Fruit fly (Drosophila melanogaster) whole organism: ENCODE data around the gene CG2321.

Experiments used
- Dll ChIP-seq: fragments of >200 bp; optimal IDR thresholded peaks from 2 replicates; lab custom pipeline; 2017
- usp ChIP-seq: fragments of >200 bp; optimal IDR thresholded peaks from 2 replicates; lab custom pipeline; 2017; ENCODE audit warnings: missing biosample characterization, missing genetic modification characterization, mixed read lengths

DNA sequence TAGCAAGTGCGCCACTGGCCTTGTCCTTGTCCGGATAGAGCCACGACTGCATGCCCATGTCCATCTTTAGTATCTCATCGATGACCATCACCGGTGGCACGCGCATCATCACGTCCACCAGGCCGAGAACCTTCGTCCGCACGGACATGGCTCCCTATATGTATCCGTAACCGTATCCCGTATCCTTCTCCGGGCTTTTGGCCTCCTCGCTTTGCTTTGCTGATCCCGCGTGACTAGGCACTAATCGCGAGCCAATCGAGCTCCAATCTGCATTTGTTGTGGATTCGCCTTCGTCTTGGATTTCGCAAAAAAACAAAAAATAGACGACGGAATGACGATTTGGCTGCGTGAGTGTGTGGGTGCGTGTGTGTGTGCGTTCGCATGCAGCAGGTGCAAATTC, 13.9 kb upstream of the CG2321 start:
- TF ChIP-seq Dll, result no peak
- no peak for TF ChIP-seq usp (GFP tag; lab: Kevin White, UChicago)
